Worm (Caenorhabditis elegans) whole organism, young adult: ENCODE measurements around the gene oac-37.

ENCODE experiments used
- F37B4.10 ChIP-seq: fragments of 200-800 bp; sonication (Bioruptor generic); IDR thresholded peaks from 2 replicates; pipeline ENCODE4 v1.3.6; 2022; ENCODE audit warnings: missing genetic modification characterization, missing compliant biosample characterization
- T26A5.8 ChIP-seq: sonication (generic microtip); optimal IDR thresholded peaks from 2 replicates; lab custom pipeline; 2016; ENCODE audit warnings: missing genetic modification characterization, missing compliant biosample characterization
- Y53G8AR.9 ChIP-seq: fragments of 200-800 bp; sonication (Bioruptor generic); conservative IDR thresholded peaks from 2 replicates; pipeline ENCODE4 v1.3.6; 2022; ENCODE audit warnings: missing genetic modification reagents, missing genetic modification characterization, missing compliant biosample characterization
- Y67H2A.10 ChIP-seq: fragments of 200-800 bp; sonication (Bioruptor generic); conservative IDR thresholded peaks from 2 replicates; pipeline ENCODE4 v1.3.6; 2022; ENCODE audit warnings: missing genetic modification reagents, missing genetic modification characterization, missing compliant biosample characterization
- ZK185.1 ChIP-seq: sonication (generic microtip); optimal IDR thresholded peaks from 2 replicates; lab custom pipeline; 2016; ENCODE audit warnings: mild to moderate bottlenecking, missing genetic modification characterization, missing compliant biosample characterization; ENCODE audit not compliant: poor library complexity, severe bottlenecking
- akir-1 ChIP-seq: fragments of 200-800 bp; sonication (Bioruptor generic); optimal IDR thresholded peaks from 2 replicates; lab custom pipeline; 2018; ENCODE audit warnings: mild to moderate bottlenecking, missing genetic modification characterization, moderate library complexity, missing compliant biosample characterization
- ama-1 ChIP-seq, 3 experiments: fragments of 150-350 bp in 1 of 3; sonication (generic microtip) in 2 of 3; optimal IDR thresholded peaks; 2 replicates each; lab custom pipeline; 2014 to 2018; ENCODE audit warnings: missing biosample characterization in 2 of 3, missing genetic modification characterization in 2 of 3, missing genetic modification reagents in 2 of 3
- athp-1 ChIP-seq: sonication (generic microtip); optimal IDR thresholded peaks from 2 replicates; lab custom pipeline; 2017; ENCODE audit warnings: mild to moderate bottlenecking, missing genetic modification characterization, missing compliant biosample characterization
- bed-2 ChIP-seq: fragments of 200-800 bp; sonication (Bioruptor generic); IDR thresholded peaks from 2 replicates; pipeline ENCODE4 v1.3.6; 2022; ENCODE audit warnings: missing genetic modification reagents, missing genetic modification characterization, missing compliant biosample characterization
- cebp-1 ChIP-seq, 2 experiments: fragments of 200-800 bp in 1 of 2; sonication (Bioruptor generic) in 1 of 2; sonication (generic microtip) in 1 of 2; IDR thresholded peaks in 1 of 2; optimal IDR thresholded peaks in 1 of 2; 2 replicates each; pipeline versions ENCODE4 v1.3.6 to Lab custom; 2017 to 2022; ENCODE audit warnings: missing compliant biosample characterization in 2 of 2, missing genetic modification characterization in 2 of 2, mild to moderate bottlenecking in 1 of 2, missing genetic modification reagents in 1 of 2, moderate library complexity in 1 of 2
- ceh-100 ChIP-seq: fragments of 200-800 bp; sonication (Bioruptor generic); IDR thresholded peaks from 2 replicates; pipeline ENCODE4 v1.3.6; 2022; ENCODE audit warnings: missing genetic modification reagents, missing genetic modification characterization, missing compliant biosample characterization
- ceh-40 ChIP-seq: fragments of 200-800 bp; sonication (Bioruptor generic); IDR thresholded peaks from 2 replicates; pipeline ENCODE4 v1.3.6; 2022; ENCODE audit warnings: missing genetic modification characterization, missing compliant biosample characterization
- ceh-58 ChIP-seq: fragments of 200-800 bp; sonication (Bioruptor generic); IDR thresholded peaks from 2 replicates; pipeline ENCODE4 v1.3.6; 2022; ENCODE audit warnings: missing genetic modification characterization, missing compliant biosample characterization
- ceh-91 ChIP-seq: fragments of 200-800 bp; sonication (Bioruptor generic); IDR thresholded peaks from 2 replicates; pipeline ENCODE4 v1.3.6; 2022; ENCODE audit warnings: missing genetic modification reagents, missing genetic modification characterization, missing compliant biosample characterization
- ekl-4 ChIP-seq: fragments of 200-800 bp; sonication (Bioruptor generic); IDR thresholded peaks from 2 replicates; pipeline ENCODE4 v1.3.6; 2022; ENCODE audit warnings: missing genetic modification reagents, missing genetic modification characterization, missing compliant biosample characterization
- ets-4 ChIP-seq: fragments of 200-800 bp; sonication (Bioruptor generic); optimal IDR thresholded peaks from 2 replicates; lab custom pipeline; 2018; ENCODE audit warnings: mild to moderate bottlenecking, missing genetic modification characterization, missing compliant biosample characterization
- fkh-3 ChIP-seq: sonication (generic microtip); optimal IDR thresholded peaks from 2 replicates; lab custom pipeline; 2016; ENCODE audit warnings: mild to moderate bottlenecking, missing genetic modification characterization, missing compliant biosample characterization
- him-1 ChIP-seq: sonication (generic microtip); optimal IDR thresholded peaks from 2 replicates; lab custom pipeline; 2016; ENCODE audit warnings: missing genotype, missing genetic modification reagents, missing genetic modification characterization, missing compliant biosample characterization
- hsf-1 ChIP-seq: fragments of 200-800 bp; sonication (Bioruptor generic); IDR thresholded peaks from 2 replicates; pipeline ENCODE4 v1.3.6; 2022; ENCODE audit warnings: missing genetic modification reagents, missing genetic modification characterization, missing compliant biosample characterization
- lin-35 ChIP-seq, 3 experiments: fragments of 150-350 bp in 2 of 3; sonication (generic microtip) in 1 of 3; optimal IDR thresholded peaks; 2 replicates each; lab custom pipeline; 2014 to 2018; ENCODE audit warnings: missing biosample characterization in 3 of 3, missing genetic modification characterization in 3 of 3, missing genetic modification reagents in 3 of 3
- lsl-1 ChIP-seq: fragments of 200-800 bp; sonication (Bioruptor generic); optimal IDR thresholded peaks from 2 replicates; lab custom pipeline; 2018; ENCODE audit warnings: mild to moderate bottlenecking, missing genetic modification characterization, moderate library complexity, missing compliant biosample characterization
- lsy-27 ChIP-seq: sonication (generic microtip); optimal IDR thresholded peaks from 2 replicates; lab custom pipeline; 2017; ENCODE audit warnings: missing genetic modification characterization, mild to moderate bottlenecking, missing compliant biosample characterization, antibody characterized with exemption, missing genotype, borderline replicate concordance; ENCODE audit not compliant: insufficient read depth
- madf-3 ChIP-seq: fragments of 200-800 bp; sonication (Bioruptor generic); IDR thresholded peaks from 2 replicates; pipeline ENCODE4 v1.3.6; 2022; ENCODE audit warnings: missing genetic modification reagents, missing genetic modification characterization, missing compliant biosample characterization
- nfya-1 ChIP-seq: sonication (generic microtip); optimal IDR thresholded peaks from 2 replicates; lab custom pipeline; 2017; ENCODE audit warnings: antibody characterized with exemption, missing compliant biosample characterization, missing genetic modification characterization, borderline replicate concordance; ENCODE audit not compliant: insufficient read depth
- nhr-27 ChIP-seq: fragments of 200-800 bp; sonication (Bioruptor generic); optimal IDR thresholded peaks from 2 replicates; lab custom pipeline; 2018; ENCODE audit warnings: mild to moderate bottlenecking, missing genetic modification characterization, moderate library complexity, missing compliant biosample characterization
- nhr-90 ChIP-seq: sonication (generic microtip); optimal IDR thresholded peaks from 2 replicates; lab custom pipeline; 2016; ENCODE audit warnings: missing genotype, mild to moderate bottlenecking, missing genetic modification characterization, missing compliant biosample characterization
- pha-4 ChIP-seq: fragments of 150-350 bp; sonication (generic microtip); optimal IDR thresholded peaks from 2 replicates; lab custom pipeline; 2014; ENCODE audit warnings: missing biosample characterization, missing genetic modification reagents, missing genetic modification characterization
- rec-8 ChIP-seq, 2 experiments: sonication (generic microtip); optimal IDR thresholded peaks; 2 replicates each; lab custom pipeline; 2016; ENCODE audit warnings: mild to moderate bottlenecking in 2 of 2, missing genetic modification characterization in 2 of 2, missing genetic modification reagents in 2 of 2, missing genotype in 2 of 2, missing biosample characterization in 1 of 2, missing compliant biosample characterization in 1 of 2, moderate library complexity in 1 of 2
- repo-1 ChIP-seq: sonication (generic microtip); optimal IDR thresholded peaks from 2 replicates; lab custom pipeline; 2017; ENCODE audit warnings: mild to moderate bottlenecking, missing genetic modification characterization, missing compliant biosample characterization
- snpc-1.3 ChIP-seq: sonication (generic microtip); optimal IDR thresholded peaks from 2 replicates; lab custom pipeline; 2017; ENCODE audit warnings: missing genetic modification characterization, mild to moderate bottlenecking, missing compliant biosample characterization, antibody characterized with exemption, moderate library complexity, missing genotype, missing genetic modification reagents; ENCODE audit not compliant: insufficient read depth
- tbp1 ChIP-seq: fragments of 200-800 bp; sonication (Bioruptor generic); optimal IDR thresholded peaks from 2 replicates; lab custom pipeline; 2018; ENCODE audit warnings: mild to moderate bottlenecking, missing genetic modification characterization, missing compliant biosample characterization
- tlf-1 ChIP-seq: fragments of 200-800 bp; sonication (Bioruptor generic); optimal IDR thresholded peaks from 2 replicates; lab custom pipeline; 2018; ENCODE audit warnings: mild to moderate bottlenecking, missing genetic modification characterization, missing compliant biosample characterization
- zfh-2 ChIP-seq: fragments of 200-800 bp; sonication (Bioruptor generic); conservative IDR thresholded peaks from 2 replicates; pipeline ENCODE4 v1.3.6; 2022; ENCODE audit warnings: missing genetic modification reagents, missing genetic modification characterization, missing compliant biosample characterization
- ztf-18 ChIP-seq: sonication (generic microtip); optimal IDR thresholded peaks from 2 replicates; lab custom pipeline; 2016; ENCODE audit warnings: missing genotype, mild to moderate bottlenecking, missing genetic modification characterization, missing compliant biosample characterization
- ztf-22 ChIP-seq: fragments of 200-800 bp; sonication (Bioruptor generic); optimal IDR thresholded peaks from 2 replicates; lab custom pipeline; 2018; ENCODE audit warnings: mild to moderate bottlenecking, missing genetic modification characterization, moderate library complexity, missing compliant biosample characterization
- ztf-25 ChIP-seq: fragments of 200-800 bp; sonication (Bioruptor generic); IDR thresholded peaks from 2 replicates; pipeline ENCODE4 v1.3.6; 2022; ENCODE audit warnings: missing genetic modification reagents, missing genetic modification characterization, missing compliant biosample characterization

oac-37 gene

ce11 chrIV:14153261-14153660, 7.6 kb downstream of the oac-37 start, which contains the start of gene oac-38:
oac-38 (minus strand) TSS chrIV:14153361.
- TF ChIP-seq pha-4 (tag; lab: Kevin White, UChicago) (no peak), nhr-90 (tag; lab: Kevin White, UChicago) (no peak), tlf-1 (GFP tag; lab: Kevin White, UChicago) (no peak), ztf-22 (GFP tag; lab: Kevin White, UChicago) (no peak), madf-3 (GFP tag; lab: Robert Waterston, UW) (no peak), ztf-25 (no peak), snpc-1.3 (tag; lab: Kevin White, UChicago) (no peak), bed-2 (no peak), hsf-1 (GFP tag; lab: Robert Waterston, UW) (no peak), ceh-100 (no peak), cebp-1 (GFP tag; IDR thresholded peaks at IDR 0.05; lab: Robert Waterston, UW) (no peak), cebp-1 (tag; optimal IDR thresholded peaks at IDR 0.05; lab: Kevin White, UChicago) (no peak), F37B4.10 (GFP tag; lab: Robert Waterston, UW) (no peak), akir-1 (GFP tag; lab: Kevin White, UChicago) (no peak), T26A5.8 (tag; lab: Kevin White, UChicago) (no peak), lsy-27 (tag; lab: Kevin White, UChicago) (no peak), him-1 (tag; lab: Kevin White, UChicago) (no peak), ets-4 (GFP tag; lab: Kevin White, UChicago) (no peak), ceh-40 (GFP tag; lab: Robert Waterston, UW) (no peak), ztf-18 (tag; lab: Kevin White, UChicago) (no peak)

- TF ChIP-seq athp-1 (tag; lab: Kevin White, UChicago), result no peak
- no peak for TF ChIP-seq Y53G8AR.9 (GFP tag; lab: Robert Waterston, UW)
- no peak for TF ChIP-seq ceh-91 (GFP tag; lab: Robert Waterston, UW)
- no peak for TF ChIP-seq fkh-3 (tag; lab: Kevin White, UChicago)
- no peak for TF ChIP-seq nfya-1 (tag; lab: Kevin White, UChicago)
- no peak for TF ChIP-seq zfh-2 (GFP tag; lab: Robert Waterston, UW)
- no peak for TF ChIP-seq ekl-4 (GFP tag; lab: Robert Waterston, UW)
- no peak for TF ChIP-seq repo-1 (tag; lab: Kevin White, UChicago)
- no peak for TF ChIP-seq Y67H2A.10
- no peak for TF ChIP-seq tbp1 (GFP tag; lab: Kevin White, UChicago)
- TF ChIP-seq ceh-58, result no peak
- TF ChIP-seq ama-1 (optimal IDR thresholded peaks at IDR 0.05; lab: Kevin White, UChicago), result no peak
- no peak for TF ChIP-seq ama-1 (GFP tag; optimal IDR thresholded peaks at IDR 0.05; lab: Kevin White, UChicago)
- TF ChIP-seq nhr-27 (tag; lab: Kevin White, UChicago), result no peak
- no peak for TF ChIP-seq ZK185.1
- no peak for TF ChIP-seq F37B4.10 (GFP tag; lab: Robert Waterston, UW)
- TF ChIP-seq lsl-1 (GFP tag; lab: Kevin White, UChicago), result no peak
- TF ChIP-seq lin-35 (GFP tag; optimal IDR thresholded peaks at IDR 0.05; lab: Kevin White, UChicago), result no peak
- TF ChIP-seq rec-8 (tag; optimal IDR thresholded peaks at IDR 0.05; lab: Kevin White, UChicago), result no peak
- TF ChIP-seq, all 124 proteins: peak for 0
Observed at ce11 chrIV:14158086-14158485, 12.4 kb downstream of the oac-37 start, which contains the start of gene R05A10.8. R05A10.8 (minus strand) TSS chrIV:14158186.
